ENCODE assay signal across 1 fruit fly cellular context in genomic region chr3L:11776731-11777130, dm6.
TF ChIP-seq lines count a peak whose summit lies in the region.

TSS of gene CG14131 (plus strand) at chr3L:11777073.

TF ChIP-seq in whole organism, embryonic, 481 proteins besides CTCF, POLR2A, EP300 and RAD21 (continued from another document):
- TF ChIP-seq sug (tag; optimal IDR thresholded peaks at IDR 0.05; lab: Kevin White, UChicago) (peak; percentile 48), Oli (tag; optimal IDR thresholded peaks at IDR 0.05; lab: Kevin White, UChicago) (no peak), CG34376 (GFP tag; optimal IDR thresholded peaks at IDR 0.05; lab: Kevin White, UChicago) (peak; percentile 78), CG13287 (GFP tag; IDR thresholded peaks at IDR 0.05; lab: Robert Waterston, UW; ENCODE audit: partially characterized antibody) (peak; percentile 41), esg (GFP tag; conservative IDR thresholded peaks at IDR 0.05; lab: Robert Waterston, UW) (no peak), ab (GFP tag; optimal IDR thresholded peaks at IDR 0.05; lab: Kevin White, UChicago) (no peak), exex (tag; optimal IDR thresholded peaks at IDR 0.05; lab: Kevin White, UChicago) (peak; percentile 99), CG10321 (GFP tag; IDR thresholded peaks at IDR 0.05; lab: Robert Waterston, UW) (no peak), grn (GFP tag; optimal IDR thresholded peaks at IDR 0.05; lab: Kevin White, UChicago) (peak; percentile 93), Med (GFP tag; lab: Kevin White, UChicago) (peak; percentile 65), croc (GFP tag; conservative IDR thresholded peaks at IDR 0.05; lab: Robert Waterston, UW) (no peak), ash1 (GFP tag; optimal IDR thresholded peaks at IDR 0.05; lab: Kevin White, UChicago) (no peak)
